Fruit fly (Drosophila melanogaster) whole organism, embryonic: ENCODE data around the gene CG5181.

Experiments
- Antp ChIP-seq: fragments of 200-800 bp; sonication (Bioruptor generic); optimal IDR thresholded peaks from 3 replicates; lab custom pipeline; 2016; ENCODE audit warnings: missing biosample characterization, missing genetic modification characterization
- Atf6 ChIP-seq: fragments of 200-800 bp; sonication (Bioruptor generic); IDR thresholded peaks from 2 replicates; pipeline ENCODE4 v1.3.6; 2022; ENCODE audit warnings: missing biosample characterization, missing genetic modification characterization
- CG10209 ChIP-seq: fragments of 200-800 bp; sonication (Bioruptor generic); optimal IDR thresholded peaks from 3 replicates; lab custom pipeline; 2017; ENCODE audit warnings: missing biosample characterization, mild to moderate bottlenecking, missing genetic modification characterization, missing genetic modification reagents
- CG12769 ChIP-seq: fragments of 200-800 bp; sonication (Bioruptor generic); optimal IDR thresholded peaks from 2 replicates; lab custom pipeline; 2019; ENCODE audit warnings: missing biosample characterization, mild to moderate bottlenecking, missing genetic modification characterization, moderate library complexity
- CG13287 ChIP-seq: fragments of 200-800 bp; sonication (Bioruptor generic); IDR thresholded peaks from 2 replicates; pipeline ENCODE4 v1.3.6; 2022; ENCODE audit warnings: missing biosample characterization, missing genetic modification characterization; ENCODE audit not compliant: partially characterized antibody
- CG16863 ChIP-seq: fragments of 200-800 bp; sonication (Bioruptor generic); optimal IDR thresholded peaks from 3 replicates; lab custom pipeline; 2016; ENCODE audit warnings: missing biosample characterization, missing genetic modification characterization
- CG17802 ChIP-seq: fragments of 200-800 bp; sonication (Bioruptor generic); optimal IDR thresholded peaks from 2 replicates; lab custom pipeline; 2018; ENCODE audit warnings: missing biosample characterization, mild to moderate bottlenecking, missing genetic modification characterization, moderate library complexity
- CG3407 ChIP-seq: fragments of 200-800 bp; sonication (Bioruptor generic); optimal IDR thresholded peaks from 2 replicates; lab custom pipeline; 2018; ENCODE audit warnings: missing biosample characterization, mild to moderate bottlenecking, missing genetic modification characterization
- CG4424 ChIP-seq: fragments of 200-800 bp; sonication (Bioruptor generic); optimal IDR thresholded peaks from 3 replicates; lab custom pipeline; 2016; ENCODE audit warnings: missing biosample characterization, missing genetic modification characterization
- CG4820 ChIP-seq: fragments of 200-800 bp; sonication (Bioruptor generic); optimal IDR thresholded peaks from 3 replicates; lab custom pipeline; 2016; ENCODE audit warnings: missing biosample characterization, missing genetic modification characterization
- CG4854 ChIP-seq: fragments of 200-800 bp; sonication (Bioruptor generic); optimal IDR thresholded peaks from 2 replicates; lab custom pipeline; 2016; ENCODE audit warnings: missing biosample characterization, missing genetic modification characterization, inconsistent platforms
- CG7786 ChIP-seq: fragments of 200-800 bp; sonication (Bioruptor generic); optimal IDR thresholded peaks from 2 replicates; lab custom pipeline; 2016; ENCODE audit warnings: missing biosample characterization, missing genetic modification characterization
- CG8290 ChIP-seq, 3 experiments: fragments of 200-800 bp; sonication (Bioruptor generic); optimal IDR thresholded peaks; 2 replicates each; lab custom pipeline; 2016 to 2019; ENCODE audit warnings: missing biosample characterization in 3 of 3, missing genetic modification characterization in 3 of 3, mild to moderate bottlenecking in 2 of 3, moderate library complexity in 1 of 3
- CG9215 ChIP-seq: fragments of 200-800 bp; sonication (Bioruptor generic); IDR thresholded peaks from 2 replicates; pipeline ENCODE4 v1.3.6; 2022; ENCODE audit warnings: missing biosample characterization, missing genetic modification characterization
- CoRest ChIP-seq: fragments of 200-800 bp; sonication (Bioruptor generic); optimal IDR thresholded peaks from 3 replicates; lab custom pipeline; 2018; ENCODE audit warnings: missing biosample characterization, mild to moderate bottlenecking, missing genetic modification characterization, moderate library complexity
- Dek ChIP-seq: fragments of 200-800 bp; sonication (Bioruptor generic); optimal IDR thresholded peaks from 3 replicates; lab custom pipeline; 2019; ENCODE audit warnings: missing biosample characterization, mild to moderate bottlenecking, missing genetic modification characterization, moderate library complexity
- Dip3 ChIP-seq: fragments of 200-800 bp; sonication (Bioruptor generic); optimal IDR thresholded peaks from 3 replicates; lab custom pipeline; 2016; ENCODE audit warnings: missing biosample characterization, missing genetic modification characterization
- Drgx ChIP-seq: fragments of 200-800 bp; sonication (Bioruptor generic); IDR thresholded peaks from 2 replicates; pipeline ENCODE4 v1.3.6; 2022; ENCODE audit warnings: missing biosample characterization, missing genetic modification characterization
- Fer2 ChIP-seq: fragments of 200-800 bp; sonication (Bioruptor generic); optimal IDR thresholded peaks from 2 replicates; lab custom pipeline; 2018; ENCODE audit warnings: missing biosample characterization, mild to moderate bottlenecking, missing genetic modification characterization, moderate library complexity
- GATAe ChIP-seq: fragments of 200-800 bp; sonication (Bioruptor generic); conservative IDR thresholded peaks from 2 replicates; pipeline ENCODE4 v1.3.6; 2022; ENCODE audit warnings: missing biosample characterization, missing genetic modification characterization
- HLH4C ChIP-seq: fragments of 200-800 bp; sonication (Bioruptor generic); IDR thresholded peaks from 3 replicates; pipeline ENCODE4 v1.3.6; 2022; ENCODE audit warnings: missing biosample characterization, missing genetic modification characterization; ENCODE audit not compliant: partially characterized antibody
- Myb ChIP-seq: fragments of 200-800 bp; sonication (Bioruptor generic); optimal IDR thresholded peaks from 2 replicates; lab custom pipeline; 2016; ENCODE audit warnings: missing biosample characterization, missing genetic modification characterization
- Oaz ChIP-seq: fragments of 200-800 bp; sonication (Bioruptor generic); IDR thresholded peaks from 2 replicates; pipeline ENCODE4 v1.3.6; 2022; ENCODE audit warnings: missing biosample characterization, missing genetic modification characterization
- Opbp ChIP-seq: fragments of 200-800 bp; sonication (Bioruptor generic); IDR thresholded peaks from 3 replicates; pipeline ENCODE4 v1.3.6; 2022; ENCODE audit warnings: missing biosample characterization, missing genetic modification characterization; ENCODE audit not compliant: partially characterized antibody
- Rx ChIP-seq: fragments of 200-800 bp; sonication (Bioruptor generic); IDR thresholded peaks from 2 replicates; pipeline ENCODE4 v1.3.6; 2022; ENCODE audit warnings: missing biosample characterization, missing genetic modification characterization
- Scr ChIP-seq: fragments of 200-800 bp; sonication (Bioruptor generic); IDR thresholded peaks from 2 replicates; pipeline ENCODE4 v1.3.6; 2022; ENCODE audit warnings: missing biosample characterization, missing genetic modification characterization; ENCODE audit not compliant: partially characterized antibody
- Sry-δ ChIP-seq: fragments of 200-800 bp; sonication (Bioruptor generic); optimal IDR thresholded peaks from 2 replicates; lab custom pipeline; 2016; ENCODE audit warnings: missing biosample characterization, missing genetic modification characterization
- Taf1 ChIP-seq: fragments of 200-800 bp; sonication (Bioruptor generic); IDR thresholded peaks from 2 replicates; pipeline ENCODE4 v1.3.6; 2022; ENCODE audit warnings: missing biosample characterization, missing genetic modification characterization
- Vsx1 ChIP-seq: fragments of 200-800 bp; sonication (Bioruptor generic); optimal IDR thresholded peaks from 2 replicates; lab custom pipeline; 2017; ENCODE audit warnings: missing biosample characterization, mild to moderate bottlenecking, missing genetic modification characterization, missing genetic modification reagents
- aop ChIP-seq: fragments of 200-800 bp; sonication (Bioruptor generic); IDR thresholded peaks from 2 replicates; pipeline ENCODE4 v1.3.6; 2022; ENCODE audit warnings: missing biosample characterization, missing genetic modification characterization
- ap ChIP-seq: fragments of 200-800 bp; sonication (Bioruptor generic); IDR thresholded peaks from 2 replicates; pipeline ENCODE4 v1.3.6; 2022; ENCODE audit warnings: missing biosample characterization, missing genetic modification characterization
- az2 ChIP-seq: fragments of 200-800 bp; sonication (Bioruptor generic); optimal IDR thresholded peaks from 3 replicates; lab custom pipeline; 2016; ENCODE audit warnings: missing biosample characterization, missing genetic modification characterization
- cato ChIP-seq: fragments of 200-800 bp; sonication (Bioruptor generic); optimal IDR thresholded peaks from 2 replicates; lab custom pipeline; 2016; ENCODE audit warnings: missing biosample characterization, missing genetic modification characterization, borderline replicate concordance
- chif ChIP-seq, 2 experiments: fragments of 200-800 bp; sonication (Bioruptor generic); optimal IDR thresholded peaks; 3 replicates each; lab custom pipeline; 2016; ENCODE audit warnings: missing biosample characterization in 2 of 2, missing genetic modification characterization in 2 of 2
- chinmo ChIP-seq: fragments of 200-800 bp; sonication (Bioruptor generic); IDR thresholded peaks from 4 replicates; pipeline ENCODE4 v1.3.6; 2022; ENCODE audit warnings: missing biosample characterization, missing genetic modification characterization; ENCODE audit not compliant: partially characterized antibody
- croc ChIP-seq: fragments of 200-800 bp; sonication (Bioruptor generic); conservative IDR thresholded peaks from 3 replicates; pipeline ENCODE4 v1.3.6; 2022; ENCODE audit warnings: missing biosample characterization, missing genetic modification characterization
- disco-r ChIP-seq: fragments of 200-800 bp; sonication (Bioruptor generic); optimal IDR thresholded peaks from 2 replicates; lab custom pipeline; 2016; ENCODE audit warnings: missing biosample characterization, missing genetic modification characterization
- exex ChIP-seq: fragments of 200-800 bp; sonication (Bioruptor generic); optimal IDR thresholded peaks from 4 replicates; lab custom pipeline; 2018; ENCODE audit warnings: missing biosample characterization, mild to moderate bottlenecking, missing genetic modification characterization, moderate library complexity
- fd64A ChIP-seq: fragments of 200-800 bp; sonication (Bioruptor generic); optimal IDR thresholded peaks from 3 replicates; lab custom pipeline; 2018; ENCODE audit warnings: missing biosample characterization, mild to moderate bottlenecking, missing genetic modification characterization
- gcm2 ChIP-seq: fragments of 200-800 bp; sonication (Bioruptor generic); optimal IDR thresholded peaks from 2 replicates; lab custom pipeline; 2016; ENCODE audit warnings: missing biosample characterization, missing genetic modification characterization
- grau ChIP-seq: fragments of 200-800 bp; optimal IDR thresholded peaks from 3 replicates; lab custom pipeline; 2019; ENCODE audit warnings: missing biosample characterization, mild to moderate bottlenecking, missing genetic modification characterization, moderate library complexity
- gt ChIP-seq: fragments of 200-800 bp; sonication (Bioruptor generic); IDR thresholded peaks from 2 replicates; pipeline ENCODE4 v1.3.6; 2022; ENCODE audit warnings: missing biosample characterization, missing genetic modification characterization
- klu ChIP-seq: fragments of 200-800 bp; sonication (Bioruptor generic); IDR thresholded peaks from 2 replicates; pipeline ENCODE4 v1.3.6; 2022; ENCODE audit warnings: missing biosample characterization, missing genetic modification characterization
- lbe ChIP-seq: fragments of 200-800 bp; sonication (Bioruptor generic); optimal IDR thresholded peaks from 2 replicates; lab custom pipeline; 2016; ENCODE audit warnings: missing biosample characterization, mild to moderate bottlenecking, missing genetic modification characterization
- phol ChIP-seq: fragments of 200-800 bp; sonication (Bioruptor generic); optimal IDR thresholded peaks from 3 replicates; lab custom pipeline; 2018; ENCODE audit warnings: missing biosample characterization, mild to moderate bottlenecking, missing genetic modification characterization, moderate library complexity
- pnt ChIP-seq: fragments of 200-800 bp; sonication (Bioruptor generic); optimal IDR thresholded peaks from 3 replicates; lab custom pipeline; 2016; ENCODE audit warnings: missing biosample characterization, missing genetic modification characterization
- prd ChIP-seq, 3 experiments: fragments of >200 bp in 2 of 3; fragments of 200-800 bp in 1 of 3; sonication (Bioruptor generic) in 1 of 3; optimal IDR thresholded peaks in 2 of 3; IDR thresholded peaks in 1 of 3; 2 replicates in 2 of 3; 3 replicates in 1 of 3; pipeline versions ENCODE4 v1.3.6 to Lab custom; 2017 to 2022; ENCODE audit warnings: missing biosample characterization in 1 of 3, missing genetic modification characterization in 1 of 3
- repo ChIP-seq: fragments of 200-800 bp; sonication (Bioruptor generic); optimal IDR thresholded peaks from 2 replicates; lab custom pipeline; 2016; ENCODE audit warnings: missing biosample characterization, missing genetic modification characterization
- rib ChIP-seq: fragments of 200-800 bp; sonication (Bioruptor generic); IDR thresholded peaks from 2 replicates; pipeline ENCODE4 v1.3.6; 2022; ENCODE audit warnings: missing biosample characterization, missing genetic modification characterization

The CG5181 gene

DNA sequence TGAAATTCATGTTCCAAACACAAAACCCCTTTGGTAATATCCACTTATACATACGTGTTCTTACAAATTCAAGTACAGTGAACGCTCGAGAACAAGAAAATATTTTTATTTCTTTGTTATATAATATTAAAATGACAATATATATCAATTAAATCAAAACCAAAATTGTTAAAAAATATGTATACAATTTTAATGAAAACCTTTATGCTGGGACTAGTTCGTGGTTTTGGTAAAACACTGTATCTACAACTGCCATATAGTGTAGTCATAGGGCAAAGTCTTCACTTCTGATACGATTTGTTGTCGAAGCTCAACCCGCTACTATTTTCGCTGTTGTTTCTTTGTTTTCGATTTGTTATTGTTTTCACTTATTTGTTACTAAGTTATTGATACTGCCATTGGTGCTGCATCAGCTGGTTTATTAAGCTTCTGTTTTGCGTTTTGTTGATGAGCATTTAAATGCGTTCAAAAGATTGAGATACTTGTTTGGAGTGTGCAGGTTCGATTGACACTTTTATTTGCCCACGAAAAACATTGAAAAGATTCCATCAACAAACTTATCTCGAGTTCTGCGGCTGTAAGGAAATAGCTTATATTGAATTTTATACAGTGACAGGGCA, 25.2 kb upstream of the CG5181 start (continued):
- TF ChIP-seq CG13287 (GFP tag; lab: Robert Waterston, UW), result no peak
- TF ChIP-seq prd (optimal IDR thresholded peaks at IDR 0.05; lab: Kevin White, UChicago), result no peak
- TF ChIP-seq prd (GFP tag; IDR thresholded peaks at IDR 0.05; lab: Robert Waterston, UW), result peak; percentile 52; the same call in 1 of the 3 replicates
- no peak for TF ChIP-seq Rx
- no peak for TF ChIP-seq phol (tag; lab: Kevin White, UChicago)
- no peak for TF ChIP-seq pnt (GFP tag; lab: Kevin White, UChicago)
- TF ChIP-seq az2 (GFP tag; lab: Kevin White, UChicago), result no peak
- peak; percentile 74 for TF ChIP-seq Taf1 (GFP tag; lab: Robert Waterston, UW)
- TF ChIP-seq CG17802, result no peak
- no peak for TF ChIP-seq CG3407 (GFP tag; lab: Kevin White, UChicago)
- TF ChIP-seq ap (GFP tag; lab: Robert Waterston, UW), result 0 out of 2 replicates have a peak, but pooled peaks have one; percentile 22
- TF ChIP-seq Myb (GFP tag; lab: Kevin White, UChicago), result no peak
- TF ChIP-seq aop (GFP tag; lab: Robert Waterston, UW), result no peak
- TF ChIP-seq CG4820 (GFP tag; lab: Kevin White, UChicago), result no peak
- no peak for TF ChIP-seq Fer2 (tag; lab: Kevin White, UChicago)
- TF ChIP-seq rib (GFP tag; lab: Robert Waterston, UW), result no peak
- TF ChIP-seq croc (GFP tag; lab: Robert Waterston, UW), result no peak
- no peak for TF ChIP-seq CG7786 (GFP tag; lab: Kevin White, UChicago)
- TF ChIP-seq grau (tag; lab: Kevin White, UChicago), result peak; percentile 83
- TF ChIP-seq Vsx1 (GFP tag; lab: Kevin White, UChicago), result no peak
- TF ChIP-seq Sry-δ (GFP tag; lab: Kevin White, UChicago), result no peak
- TF ChIP-seq GATAe (GFP tag; lab: Robert Waterston, UW), result no peak
- TF ChIP-seq CoRest (tag; lab: Kevin White, UChicago), result peak; percentile 20
- no peak for TF ChIP-seq repo
- peak; percentile 45 for TF ChIP-seq Dek (tag; lab: Kevin White, UChicago)
- TF ChIP-seq Oaz (GFP tag; lab: Robert Waterston, UW), result no peak
- TF ChIP-seq CG4854 (GFP tag; lab: Kevin White, UChicago), result no peak
- TF ChIP-seq gt (GFP tag; lab: Robert Waterston, UW), result no peak
- no peak for TF ChIP-seq chif (GFP tag; optimal IDR thresholded peaks at IDR 0.05; lab: Kevin White, UChicago)
- no peak for TF ChIP-seq CG8290 (GFP tag; optimal IDR thresholded peaks at IDR 0.05; lab: Kevin White, UChicago)
- no peak for TF ChIP-seq CG8290 (tag; optimal IDR thresholded peaks at IDR 0.05; lab: Kevin White, UChicago)
- TF ChIP-seq cato (GFP tag; lab: Kevin White, UChicago), result no peak
- TF ChIP-seq CG10209 (GFP tag; lab: Kevin White, UChicago), result peak; percentile 38
- TF ChIP-seq Drgx (GFP tag; lab: Robert Waterston, UW), result peak; percentile 66
- no peak for TF ChIP-seq fd64A (GFP tag; lab: Kevin White, UChicago)
- TF ChIP-seq Dip3 (GFP tag; lab: Kevin White, UChicago), result no peak
- TF ChIP-seq Antp, result no peak
- peak; percentile 74 for TF ChIP-seq Atf6 (GFP tag; lab: Robert Waterston, UW)
- no peak for TF ChIP-seq Opbp (GFP tag; lab: Robert Waterston, UW)
- no peak for TF ChIP-seq CG16863
- TF ChIP-seq chinmo (GFP tag; lab: Robert Waterston, UW), result no peak
- TF ChIP-seq HLH4C (GFP tag; lab: Robert Waterston, UW), result no peak
- TF ChIP-seq CG9215 (GFP tag; lab: Robert Waterston, UW), result peak; percentile 29; the same call in 1 of the 2 replicates
- no peak for TF ChIP-seq lbe (GFP tag; lab: Kevin White, UChicago)
- TF ChIP-seq gcm2, result no peak
- TF ChIP-seq CG4424 (GFP tag; lab: Kevin White, UChicago), result no peak
- no peak for TF ChIP-seq exex (tag; lab: Kevin White, UChicago)
- TF ChIP-seq klu (GFP tag; lab: Robert Waterston, UW), result no peak
- no peak for TF ChIP-seq disco-r
- TF ChIP-seq Scr, result no peak
- no peak for TF ChIP-seq CG12769
